Worm (Caenorhabditis elegans): ENCODE data around the gene F08B12.11.

F08B12.11 gene

ce11 chrX:11351856-11352255 is 33.0 kb upstream of the F08B12.11 start, which contains the start of gene pgp-3:
pgp-3 (plus strand) TSS chrX:11352156.
- TF ChIP-seq cog-1 (tag; optimal IDR thresholded peaks at IDR 0.05) (no peak), ztf-29 (GFP tag; IDR thresholded peaks at IDR 0.05) (no peak), flt-1 (GFP tag; IDR thresholded peaks at IDR 0.05) (no peak), med-1 (GFP tag; optimal IDR thresholded peaks at IDR 0.05; ENCODE audit: insufficient read depth) (no peak), tab-1 (GFP tag; IDR thresholded peaks at IDR 0.05) (no peak), T22C8.4 (GFP tag; IDR thresholded peaks at IDR 0.05) (no peak)

ce11 chrX:11355856-11356255 is 29.0 kb upstream of the F08B12.11 start:
- TF ChIP-seq ztf-29 (GFP tag; IDR thresholded peaks at IDR 0.05) (no peak), ztf-23 (GFP tag; IDR thresholded peaks at IDR 0.05) (no peak), ref-1 (GFP tag; conservative IDR thresholded peaks at IDR 0.05) (no peak), flt-1 (GFP tag; IDR thresholded peaks at IDR 0.05) (no peak), T22C8.4 (GFP tag; IDR thresholded peaks at IDR 0.05) (no peak), cog-1 (tag; optimal IDR thresholded peaks at IDR 0.05) (no peak), tab-1 (GFP tag; IDR thresholded peaks at IDR 0.05) (no peak), klf-2 (GFP tag; conservative IDR thresholded peaks at IDR 0.05) (no peak), med-1 (GFP tag; optimal IDR thresholded peaks at IDR 0.05; ENCODE audit: insufficient read depth) (no peak)

DNA sequence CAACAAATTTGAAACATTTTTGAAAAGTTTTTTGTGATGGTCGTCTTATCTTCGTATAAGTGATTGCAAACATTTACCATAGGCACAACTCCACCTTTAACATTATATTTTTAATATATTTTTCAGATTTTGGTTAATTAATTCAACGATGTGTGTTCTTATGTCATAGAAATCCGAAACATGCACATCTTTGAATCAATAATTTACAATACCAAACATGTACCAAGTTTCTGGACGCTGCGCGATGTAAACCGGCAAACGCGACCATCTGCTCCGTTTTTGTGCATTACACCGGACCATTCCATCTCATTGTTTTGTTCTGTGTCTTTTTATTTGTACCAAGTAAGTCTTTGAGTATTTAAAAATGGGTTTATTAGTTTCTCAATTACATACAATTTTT is 27.3 kb upstream of the F08B12.11 start, which contains the start of gene pgp-4:
TSS of gene pgp-4 (plus strand) at position 301 of the 400 bp plus-strand sequence.
- no peak for TF ChIP-seq klf-2 (GFP tag; conservative IDR thresholded peaks at IDR 0.05)
- TF ChIP-seq med-1 (GFP tag; optimal IDR thresholded peaks at IDR 0.05; ENCODE audit: insufficient read depth), result no peak
- TF ChIP-seq ztf-29 (GFP tag; IDR thresholded peaks at IDR 0.05), result no peak
- no peak for TF ChIP-seq ztf-23 (GFP tag; IDR thresholded peaks at IDR 0.05)
- TF ChIP-seq ref-1 (GFP tag; conservative IDR thresholded peaks at IDR 0.05), result no peak
- TF ChIP-seq cog-1 (tag; optimal IDR thresholded peaks at IDR 0.05), result no peak
- no peak for TF ChIP-seq T22C8.4 (GFP tag; IDR thresholded peaks at IDR 0.05)
- TF ChIP-seq flt-1 (GFP tag; IDR thresholded peaks at IDR 0.05), result no peak
- no peak for TF ChIP-seq tab-1 (GFP tag; IDR thresholded peaks at IDR 0.05)

DNA sequence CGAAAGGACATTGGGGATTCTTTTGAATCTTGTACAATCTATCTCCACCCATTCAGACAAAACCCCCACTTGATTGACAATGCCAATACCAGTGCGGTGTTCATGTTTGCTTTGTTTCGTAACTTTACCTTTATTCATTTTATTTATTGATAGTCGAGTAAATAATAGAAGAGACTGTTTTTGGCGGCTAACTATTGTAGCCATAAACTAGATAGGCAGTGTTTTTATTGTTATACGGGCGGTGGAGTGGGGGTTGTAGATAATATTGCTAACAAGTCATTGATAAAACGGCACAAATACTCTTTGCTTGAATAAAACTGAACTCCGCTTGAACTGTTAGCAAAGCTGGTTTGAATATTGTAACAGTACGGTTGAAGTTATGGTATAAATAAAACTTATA is 19.9 kb upstream of the F08B12.11 start:
- TF ChIP-seq ref-1 (GFP tag; conservative IDR thresholded peaks at IDR 0.05) (no peak), med-1 (GFP tag; optimal IDR thresholded peaks at IDR 0.05; ENCODE audit: insufficient read depth) (no peak), cog-1 (tag; optimal IDR thresholded peaks at IDR 0.05) (no peak), flt-1 (GFP tag; IDR thresholded peaks at IDR 0.05) (no peak), klf-2 (GFP tag; conservative IDR thresholded peaks at IDR 0.05) (no peak), T22C8.4 (GFP tag; IDR thresholded peaks at IDR 0.05) (no peak), ztf-29 (GFP tag; IDR thresholded peaks at IDR 0.05) (no peak), tab-1 (GFP tag; IDR thresholded peaks at IDR 0.05) (no peak), ztf-23 (GFP tag; IDR thresholded peaks at IDR 0.05) (no peak)

- no peak for TF ChIP-seq ztf-23 (GFP tag; IDR thresholded peaks at IDR 0.05)
- TF ChIP-seq ztf-29 (GFP tag; IDR thresholded peaks at IDR 0.05), result no peak
- no peak for TF ChIP-seq med-1 (GFP tag; optimal IDR thresholded peaks at IDR 0.05; ENCODE audit: insufficient read depth)
- TF ChIP-seq flt-1 (GFP tag; IDR thresholded peaks at IDR 0.05), result 0 out of 2 replicates have a peak, but pooled peaks have one; percentile 30
- TF ChIP-seq T22C8.4 (GFP tag; IDR thresholded peaks at IDR 0.05), result peak; percentile 56; the same call in 1 of the 2 replicates
These were observed 18.9 kb upstream of the F08B12.11 start for ce11 chrX:11365995-11366394.

DNA sequence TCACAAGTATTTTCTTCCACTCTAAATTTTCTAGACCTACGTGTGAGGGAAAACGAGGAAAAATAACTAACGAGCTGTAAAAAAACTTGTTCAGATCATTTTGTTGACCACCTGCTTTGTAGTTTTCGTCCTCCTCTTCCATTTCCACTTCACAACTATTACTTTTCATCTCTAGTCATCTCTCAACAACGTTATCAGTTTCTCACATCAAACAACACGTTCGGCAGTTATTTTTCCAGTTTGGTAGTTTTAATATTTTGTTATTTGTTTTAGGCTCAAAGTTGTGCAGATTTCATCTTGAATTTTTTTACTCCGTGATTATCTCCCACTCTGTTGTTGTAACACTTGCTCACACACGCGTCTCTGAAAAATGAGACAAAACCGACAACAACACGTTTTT is 17.8 kb upstream of the F08B12.11 start:
- TF ChIP-seq ztf-29 (GFP tag; IDR thresholded peaks at IDR 0.05), result no peak
- TF ChIP-seq flt-1 (GFP tag; IDR thresholded peaks at IDR 0.05), result no peak
- TF ChIP-seq ref-1 (GFP tag; conservative IDR thresholded peaks at IDR 0.05), result no peak
- TF ChIP-seq T22C8.4 (GFP tag; IDR thresholded peaks at IDR 0.05), result no peak
- TF ChIP-seq tab-1 (GFP tag; IDR thresholded peaks at IDR 0.05), result no peak
- TF ChIP-seq med-1 (GFP tag; optimal IDR thresholded peaks at IDR 0.05; ENCODE audit: insufficient read depth), result no peak
- no peak for TF ChIP-seq ztf-23 (GFP tag; IDR thresholded peaks at IDR 0.05)
- TF ChIP-seq cog-1 (tag; optimal IDR thresholded peaks at IDR 0.05), result no peak
- TF ChIP-seq klf-2 (GFP tag; conservative IDR thresholded peaks at IDR 0.05), result no peak

ce11 chrX:11367640-11368039 is 17.2 kb upstream of the F08B12.11 start:
- no peak for TF ChIP-seq klf-2 (GFP tag; conservative IDR thresholded peaks at IDR 0.05)
- TF ChIP-seq tab-1 (GFP tag; IDR thresholded peaks at IDR 0.05), result 0 out of 2 replicates have a peak, but pooled peaks have one; percentile 10

DNA sequence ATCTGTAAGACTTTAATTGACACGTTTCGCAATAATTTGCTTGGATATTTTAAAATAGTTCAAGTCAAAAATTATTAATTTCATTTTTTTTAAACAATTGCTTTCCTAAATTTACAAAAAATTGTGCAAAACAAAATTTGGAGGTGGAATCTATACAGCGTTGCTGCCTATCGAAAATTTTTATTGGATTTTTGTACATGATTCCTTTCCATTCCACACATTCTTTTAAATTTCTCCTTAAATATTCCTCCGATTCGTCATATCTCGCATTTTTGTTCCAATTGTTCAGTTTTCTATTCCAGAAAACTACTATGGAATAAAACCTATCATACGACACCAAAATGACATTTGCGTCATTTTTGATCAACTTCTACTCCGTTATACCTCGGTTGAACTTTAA is 16.4 kb upstream of the F08B12.11 start, which contains the start of gene ttyh-1:
TSS of gene ttyh-1 (plus strand) at position 301 of the 400 bp plus-strand sequence.
- no peak for TF ChIP-seq flt-1 (GFP tag; IDR thresholded peaks at IDR 0.05)
- TF ChIP-seq ztf-23 (GFP tag; IDR thresholded peaks at IDR 0.05), result no peak
- TF ChIP-seq T22C8.4 (GFP tag; IDR thresholded peaks at IDR 0.05), result no peak
- no peak for TF ChIP-seq ref-1 (GFP tag; conservative IDR thresholded peaks at IDR 0.05)
- no peak for TF ChIP-seq tab-1 (GFP tag; IDR thresholded peaks at IDR 0.05)
- no peak for TF ChIP-seq cog-1 (tag; optimal IDR thresholded peaks at IDR 0.05)
- TF ChIP-seq klf-2 (GFP tag; conservative IDR thresholded peaks at IDR 0.05), result no peak
- no peak for TF ChIP-seq med-1 (GFP tag; optimal IDR thresholded peaks at IDR 0.05; ENCODE audit: insufficient read depth)
- no peak for TF ChIP-seq ztf-29 (GFP tag; IDR thresholded peaks at IDR 0.05)

- no peak for TF ChIP-seq tab-1 (GFP tag; IDR thresholded peaks at IDR 0.05)
- no peak for TF ChIP-seq klf-2 (GFP tag; conservative IDR thresholded peaks at IDR 0.05)
- TF ChIP-seq ref-1 (GFP tag; conservative IDR thresholded peaks at IDR 0.05), result no peak
- TF ChIP-seq med-1 (GFP tag; optimal IDR thresholded peaks at IDR 0.05; ENCODE audit: insufficient read depth), result no peak
- no peak for TF ChIP-seq T22C8.4 (GFP tag; IDR thresholded peaks at IDR 0.05)
- no peak for TF ChIP-seq ztf-29 (GFP tag; IDR thresholded peaks at IDR 0.05)
- 0 out of 2 replicates have a peak, but pooled peaks have one; percentile 13 for TF ChIP-seq flt-1 (GFP tag; IDR thresholded peaks at IDR 0.05)
- TF ChIP-seq cog-1 (tag; optimal IDR thresholded peaks at IDR 0.05), result peak; percentile 73
- TF ChIP-seq ztf-23 (GFP tag; IDR thresholded peaks at IDR 0.05), result no peak
These were observed 16.0 kb upstream of the F08B12.11 start for ce11 chrX:11368845-11369244.

DNA sequence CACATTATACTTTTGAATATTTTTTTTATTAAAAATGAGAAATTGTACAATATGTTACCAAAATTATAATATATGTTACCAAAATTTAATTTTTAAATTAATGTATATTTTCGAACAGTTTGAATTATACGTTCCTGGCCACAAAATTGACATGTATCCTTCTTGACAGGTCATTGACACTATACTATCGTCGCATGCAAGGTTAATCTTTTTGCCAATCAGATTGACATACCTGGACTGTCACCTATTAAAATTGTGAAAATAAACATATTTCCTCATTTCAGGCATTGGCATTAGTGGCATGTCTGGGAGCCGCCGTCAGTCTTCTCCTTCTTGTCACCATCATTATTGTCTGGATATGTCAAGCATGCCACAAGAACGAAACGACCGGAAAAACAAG is 14.8 kb upstream of the F08B12.11 start:
- TF ChIP-seq ztf-29 (GFP tag; IDR thresholded peaks at IDR 0.05) (no peak), klf-2 (GFP tag; conservative IDR thresholded peaks at IDR 0.05) (no peak), T22C8.4 (GFP tag; IDR thresholded peaks at IDR 0.05) (no peak), ref-1 (GFP tag; conservative IDR thresholded peaks at IDR 0.05) (no peak)
